Worm (Caenorhabditis elegans) whole organism, early embryonic: Measurements from ENCODE around the gene F01D5.2.

Experiments
- B0310.2 ChIP-seq: sonication (generic microtip); optimal IDR thresholded peaks from 2 replicates; lab custom pipeline; 2016; ENCODE audit warnings: mild to moderate bottlenecking, missing genetic modification characterization, missing compliant biosample characterization
- F13C5.2 ChIP-seq: sonication (generic microtip); optimal IDR thresholded peaks from 2 replicates; lab custom pipeline; 2017; ENCODE audit warnings: mild to moderate bottlenecking, missing genetic modification characterization, inconsistent platforms, missing compliant biosample characterization
- aly-1 ChIP-seq: sonication (generic microtip); optimal IDR thresholded peaks from 2 replicates; lab custom pipeline; 2016; ENCODE audit warnings: missing genetic modification characterization, missing compliant biosample characterization
- ama-1 ChIP-seq: fragments of 150-350 bp; optimal IDR thresholded peaks from 2 replicates; lab custom pipeline; 2014
- ceh-36 ChIP-seq: sonication (generic microtip); optimal IDR thresholded peaks from 2 replicates; lab custom pipeline; 2016; ENCODE audit warnings: missing genetic modification characterization, inconsistent platforms, missing compliant biosample characterization
- ets-7 ChIP-seq: sonication (generic microtip); optimal IDR thresholded peaks from 2 replicates; lab custom pipeline; 2016; ENCODE audit warnings: missing genotype, missing genetic modification characterization, missing compliant biosample characterization
- flt-1 ChIP-seq: fragments of 200-800 bp; sonication (Bioruptor generic); IDR thresholded peaks from 2 replicates; pipeline ENCODE4 v1.3.6; 2022; ENCODE audit warnings: missing genetic modification characterization, missing compliant biosample characterization
- hmbx-1 ChIP-seq: sonication (generic microtip); optimal IDR thresholded peaks from 2 replicates; lab custom pipeline; 2016; ENCODE audit warnings: mild to moderate bottlenecking, missing genetic modification characterization, missing compliant biosample characterization
- hmg-4 ChIP-seq: fragments of 200-800 bp; sonication (Bioruptor generic); optimal IDR thresholded peaks from 2 replicates; lab custom pipeline; 2018; ENCODE audit warnings: mild to moderate bottlenecking, missing genetic modification characterization, missing compliant biosample characterization
- pes-1 ChIP-seq: fragments of 200-800 bp; sonication (Bioruptor generic); IDR thresholded peaks from 2 replicates; pipeline ENCODE4 v1.3.6; 2022; ENCODE audit warnings: missing genetic modification reagents, missing genetic modification characterization, missing compliant biosample characterization
- scrt-1 ChIP-seq: fragments of 200-800 bp; sonication (Bioruptor generic); IDR thresholded peaks from 2 replicates; pipeline ENCODE4 v1.3.6; 2022; ENCODE audit warnings: missing genetic modification characterization, missing compliant biosample characterization
- sea-1 ChIP-seq: fragments of 200-800 bp; sonication (Bioruptor generic); conservative IDR thresholded peaks from 2 replicates; pipeline ENCODE4 v1.3.6; 2022; ENCODE audit warnings: missing genetic modification characterization, missing compliant biosample characterization
- tbx-11 ChIP-seq: fragments of 200-800 bp; sonication (Bioruptor generic); IDR thresholded peaks from 2 replicates; pipeline ENCODE4 v1.3.6; 2022; ENCODE audit warnings: missing genetic modification characterization, missing compliant biosample characterization
- tra-4 ChIP-seq: sonication (generic microtip); optimal IDR thresholded peaks from 2 replicates; lab custom pipeline; 2017; ENCODE audit warnings: missing genetic modification characterization, missing compliant biosample characterization

DNA sequence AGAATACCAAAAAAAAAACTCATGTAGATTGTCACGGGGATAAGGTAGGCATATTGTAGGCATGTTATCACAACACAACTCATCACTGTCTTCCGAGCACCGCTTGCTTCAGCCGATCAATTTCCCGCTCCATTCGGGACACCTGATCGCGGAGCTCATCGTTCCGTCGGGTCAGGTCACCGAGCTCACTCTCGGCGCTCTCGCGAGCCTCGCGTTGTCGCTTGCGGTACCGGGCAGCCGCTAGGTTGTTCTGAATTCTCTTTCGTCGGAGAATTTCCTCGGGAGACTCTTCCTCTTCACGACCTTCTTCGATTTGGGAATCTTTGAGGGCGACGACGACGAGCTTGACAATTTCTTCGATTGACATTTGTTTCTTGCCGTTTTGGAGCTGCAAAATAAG is 46.9 kb downstream of the F01D5.2 start:
- TF ChIP-seq ama-1 (lab: Kevin White, UChicago) (no peak), aly-1 (tag; lab: Kevin White, UChicago) (no peak), tbx-11 (GFP tag; lab: Robert Waterston, UW) (no peak), hmg-4 (GFP tag; lab: Kevin White, UChicago) (no peak), F13C5.2 (tag; lab: Kevin White, UChicago) (no peak), ceh-36 (tag; lab: Kevin White, UChicago) (no peak), scrt-1 (no peak), sea-1 (no peak), ets-7 (tag; lab: Kevin White, UChicago) (no peak), B0310.2 (tag; lab: Kevin White, UChicago) (no peak), tra-4 (tag; lab: Kevin White, UChicago) (no peak), pes-1 (GFP tag; lab: Robert Waterston, UW) (no peak), hmbx-1 (tag; lab: Kevin White, UChicago) (no peak), flt-1 (GFP tag; lab: Robert Waterston, UW) (no peak)
